Fruit fly (Drosophila melanogaster): ENCODE results near the gene CG3777.

DNA sequence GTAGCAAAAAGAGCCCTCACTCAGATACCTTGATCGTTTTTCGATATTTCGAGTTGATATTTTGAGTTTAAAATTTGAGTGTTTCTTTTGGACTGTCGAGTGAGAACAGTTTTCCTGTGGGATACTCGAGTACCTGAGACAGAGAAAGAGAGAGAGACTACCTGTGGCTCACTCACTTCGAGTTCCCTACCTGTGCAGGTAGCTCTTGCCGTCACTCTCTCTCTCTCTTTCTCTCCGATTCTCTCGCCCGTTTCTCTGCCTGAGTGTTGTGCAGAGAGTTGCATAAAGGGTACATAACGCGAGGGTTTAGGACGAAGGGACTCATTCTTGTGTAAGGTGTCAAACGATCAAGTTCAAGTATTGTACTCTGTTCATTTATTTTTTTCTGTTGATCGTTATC is 116.2 kb downstream of the CG3777 start, which contains the start of gene sc:
- no peak for TF ChIP-seq CG6163 (GFP tag; IDR thresholded peaks at IDR 0.05)
- no peak for TF ChIP-seq OdsH (GFP tag; optimal IDR thresholded peaks at IDR 0.05)
- TF ChIP-seq Sox102F (GFP tag; optimal IDR thresholded peaks at IDR 0.05) = no peak
- TF ChIP-seq CG10669 (GFP tag; optimal IDR thresholded peaks at IDR 0.05) = no peak
- no peak for TF ChIP-seq CG6276 (GFP tag; optimal IDR thresholded peaks at IDR 0.05)
- no peak for TF ChIP-seq CG1621 (tag; optimal IDR thresholded peaks at IDR 0.05)
- no peak for TF ChIP-seq CG4318 (GFP tag; optimal IDR thresholded peaks at IDR 0.05)
